Fruit fly (Drosophila melanogaster) whole organism, pupa: ENCODE data around the gene mthl6.
A peak's percentile ranks its signal among the peaks of the same experiment; 100 is the strongest.

Experiments
- CG10348 ChIP-seq: fragments of 200-800 bp; sonication (Bioruptor generic); IDR thresholded peaks from 2 replicates; pipeline ENCODE4 v1.3.6; 2022; ENCODE audit warnings: missing biosample characterization, missing genetic modification characterization
- CG13204 ChIP-seq: fragments of 200-800 bp; sonication (Bioruptor generic); optimal IDR thresholded peaks from 2 replicates; lab custom pipeline; 2018; ENCODE audit warnings: missing biosample characterization, mild to moderate bottlenecking, missing genetic modification characterization, moderate library complexity
- CG14655 ChIP-seq: fragments of 200-800 bp; sonication (Bioruptor generic); optimal IDR thresholded peaks from 3 replicates; lab custom pipeline; 2017; ENCODE audit warnings: mild to moderate bottlenecking, missing biosample characterization, missing genetic modification reagents, missing genetic modification characterization
- CG8159 ChIP-seq: fragments of 200-800 bp; sonication (Bioruptor generic); optimal IDR thresholded peaks from 3 replicates; lab custom pipeline; 2018; ENCODE audit warnings: missing biosample characterization, mild to moderate bottlenecking, missing genetic modification characterization, moderate library complexity
- CG8301 ChIP-seq: fragments of 200-800 bp; sonication (Bioruptor generic); optimal IDR thresholded peaks from 2 replicates; lab custom pipeline; 2018; ENCODE audit warnings: missing biosample characterization, mild to moderate bottlenecking, missing genetic modification characterization
- D1 ChIP-seq: fragments of 200-800 bp; sonication (Bioruptor generic); optimal IDR thresholded peaks from 2 replicates; lab custom pipeline; 2018; ENCODE audit warnings: missing biosample characterization, mild to moderate bottlenecking, missing genetic modification characterization, moderate library complexity
- EcR ChIP-seq: fragments of 200-800 bp; sonication (Bioruptor generic); optimal IDR thresholded peaks from 3 replicates; lab custom pipeline; 2019; ENCODE audit warnings: missing biosample characterization, missing genetic modification characterization, mild to moderate bottlenecking, moderate library complexity, missing genetic modification reagents
- Pif1A ChIP-seq: fragments of 200-800 bp; sonication (Bioruptor generic); optimal IDR thresholded peaks from 3 replicates; lab custom pipeline; 2016; ENCODE audit warnings: missing biosample characterization, missing genetic modification characterization
- Pif1B ChIP-seq: fragments of 200-800 bp; sonication (Bioruptor generic); optimal IDR thresholded peaks from 3 replicates; lab custom pipeline; 2016; ENCODE audit warnings: missing biosample characterization, missing genetic modification characterization
- Snoo ChIP-seq: fragments of 200-800 bp; sonication (Bioruptor generic); optimal IDR thresholded peaks from 3 replicates; lab custom pipeline; 2017; ENCODE audit warnings: missing biosample characterization, mild to moderate bottlenecking, missing genetic modification characterization, inconsistent platforms
- gl ChIP-seq: fragments of 200-800 bp; sonication (Bioruptor generic); optimal IDR thresholded peaks from 2 replicates; lab custom pipeline; 2018; ENCODE audit warnings: missing biosample characterization, mild to moderate bottlenecking, missing genetic modification characterization

DNA sequence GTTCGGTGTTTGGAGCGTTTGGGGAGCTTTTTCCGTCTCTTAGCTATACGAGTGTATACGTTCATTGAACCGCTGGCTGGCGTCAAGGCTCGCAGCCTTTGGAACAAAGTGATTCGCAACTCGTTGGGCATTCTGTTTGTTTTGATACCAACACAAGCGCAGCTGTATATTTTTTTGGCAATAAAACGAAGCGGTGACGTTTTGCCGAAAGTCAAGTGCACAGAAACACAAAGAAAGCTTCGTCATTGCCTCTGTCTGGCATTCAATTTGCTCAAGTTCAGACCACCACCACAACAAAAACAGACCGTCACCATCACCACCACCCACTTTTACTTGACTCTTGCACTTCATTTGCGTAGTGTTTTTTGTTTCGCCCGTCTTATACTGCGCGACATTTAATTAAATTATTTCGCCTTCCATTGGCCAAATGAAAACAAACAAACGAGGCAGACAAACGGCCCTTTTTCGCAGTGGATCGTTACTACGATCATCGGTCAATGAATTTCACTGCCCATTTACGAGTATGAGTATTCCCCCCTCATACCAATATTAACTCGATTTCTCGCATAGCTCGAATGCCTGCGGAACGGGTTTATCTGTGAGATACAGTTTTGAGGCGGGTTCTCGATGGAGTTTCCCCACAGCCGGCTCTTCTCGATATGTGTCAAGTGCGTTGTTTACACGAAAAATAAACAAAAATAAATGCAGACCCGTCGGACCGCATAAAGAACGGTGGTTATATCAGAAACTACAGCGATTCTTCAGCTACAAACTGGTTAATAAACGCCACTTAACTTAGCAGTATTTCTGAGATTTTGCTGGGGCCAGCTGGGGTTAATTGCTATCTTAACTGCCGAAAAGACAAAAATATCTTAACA is 44.9 kb downstream of the mthl6 start:
- peak; percentile 87 for TF ChIP-seq EcR (GFP tag; lab: Kevin White, UChicago)
- TF ChIP-seq CG8301 (tag; lab: Kevin White, UChicago), result no peak
- TF ChIP-seq Pif1B (GFP tag; lab: Kevin White, UChicago), result no peak
- TF ChIP-seq CG14655 (GFP tag; lab: Kevin White, UChicago), result no peak
- no peak for TF ChIP-seq CG10348 (GFP tag; lab: Robert Waterston, UW)
- TF ChIP-seq D1 (tag; lab: Kevin White, UChicago), result no peak
- no peak for TF ChIP-seq gl (tag; lab: Kevin White, UChicago)
- TF ChIP-seq Pif1A, result no peak
- no peak for TF ChIP-seq CG8159
- no peak for TF ChIP-seq Snoo (tag; lab: Kevin White, UChicago)
- TF ChIP-seq CG13204, result no peak
